Worm (Caenorhabditis elegans) whole organism, L2 larva: ENCODE data around the gene hal-2.

Experiments used
- C34F6.9 ChIP-seq: fragments of 150-350 bp; optimal IDR thresholded peaks from 2 replicates; lab custom pipeline; 2014; ENCODE audit warnings: missing biosample characterization, missing genetic modification characterization
- R02D3.7 ChIP-seq: fragments of 150-350 bp; optimal IDR thresholded peaks from 2 replicates; lab custom pipeline; 2014; ENCODE audit warnings: missing biosample characterization, missing genetic modification characterization
- Y55F3AM.14 ChIP-seq: fragments of 200-800 bp; sonication (Bioruptor generic); optimal IDR thresholded peaks from 2 replicates; lab custom pipeline; 2018; ENCODE audit warnings: mild to moderate bottlenecking, missing genetic modification characterization, missing compliant biosample characterization
- ZK546.5 ChIP-seq: sonication (generic microtip); optimal IDR thresholded peaks from 2 replicates; lab custom pipeline; 2017; ENCODE audit warnings: missing biosample characterization, missing genetic modification characterization
- alr-1 ChIP-seq: fragments of 150-350 bp; optimal IDR thresholded peaks from 2 replicates; lab custom pipeline; 2014; ENCODE audit warnings: missing biosample characterization, missing genetic modification characterization
- blmp-1 ChIP-seq: sonication (generic microtip); optimal IDR thresholded peaks from 2 replicates; lab custom pipeline; 2017; ENCODE audit warnings: missing genetic modification characterization, mild to moderate bottlenecking, missing compliant biosample characterization, antibody characterized with exemption, moderate library complexity; ENCODE audit not compliant: insufficient read depth
- ceh-16 ChIP-seq: fragments of 150-350 bp; optimal IDR thresholded peaks from 2 replicates; lab custom pipeline; 2014; ENCODE audit warnings: missing biosample characterization, missing genetic modification characterization
- ceh-82 ChIP-seq: fragments of 150-350 bp; optimal IDR thresholded peaks from 2 replicates; lab custom pipeline; 2014; ENCODE audit warnings: missing biosample characterization, missing genetic modification characterization
- dmd-4 ChIP-seq: sonication (generic microtip); optimal IDR thresholded peaks from 2 replicates; lab custom pipeline; 2017; ENCODE audit warnings: missing biosample characterization, missing genetic modification characterization
- egl-27 ChIP-seq: sonication (generic microtip); optimal IDR thresholded peaks from 3 replicates; lab custom pipeline; 2017; ENCODE audit warnings: missing biosample characterization, missing genetic modification reagents, missing genetic modification characterization
- elt-1 ChIP-seq: fragments of 150-350 bp; optimal IDR thresholded peaks from 2 replicates; lab custom pipeline; 2014; ENCODE audit warnings: missing biosample characterization, missing genetic modification characterization
- fos-1 ChIP-seq: fragments of 150-350 bp; optimal IDR thresholded peaks from 2 replicates; lab custom pipeline; 2014; ENCODE audit warnings: missing biosample characterization, missing genetic modification characterization
- gmeb-1 ChIP-seq: fragments of 150-350 bp; optimal IDR thresholded peaks from 2 replicates; lab custom pipeline; 2014; ENCODE audit warnings: missing biosample characterization, missing genetic modification characterization
- lin-11 ChIP-seq: fragments of 150-350 bp; sonication (generic microtip); optimal IDR thresholded peaks from 2 replicates; lab custom pipeline; 2014; ENCODE audit warnings: missing biosample characterization, missing genetic modification characterization, inconsistent platforms, mixed read lengths
- lin-39 ChIP-seq: fragments of 150-350 bp; optimal IDR thresholded peaks from 2 replicates; lab custom pipeline; 2014; ENCODE audit warnings: missing biosample characterization, missing genetic modification reagents, missing genetic modification characterization
- lsy-2 ChIP-seq, 2 experiments: fragments of 150-350 bp in 1 of 2; sonication (generic microtip) in 1 of 2; optimal IDR thresholded peaks; 2 replicates each; lab custom pipeline; 2014 to 2017; ENCODE audit warnings: missing biosample characterization in 2 of 2, missing genetic modification characterization in 2 of 2
- mab-5 ChIP-seq: fragments of 150-350 bp; optimal IDR thresholded peaks from 2 replicates; lab custom pipeline; 2014; ENCODE audit warnings: missing biosample characterization, missing genetic modification characterization
- mdl-1 ChIP-seq, 2 experiments: fragments of 150-350 bp in 1 of 2; sonication (generic microtip) in 1 of 2; optimal IDR thresholded peaks; 2 replicates each; lab custom pipeline; 2017; ENCODE audit warnings: missing biosample characterization in 2 of 2, missing genetic modification characterization in 2 of 2
- nhr-11 ChIP-seq: fragments of 150-350 bp; optimal IDR thresholded peaks from 2 replicates; lab custom pipeline; 2014; ENCODE audit warnings: missing biosample characterization, missing genetic modification characterization
- nhr-129 ChIP-seq: fragments of 150-350 bp; optimal IDR thresholded peaks from 2 replicates; lab custom pipeline; 2014; ENCODE audit warnings: missing biosample characterization, missing genetic modification characterization
- nhr-21 ChIP-seq: fragments of 150-350 bp; optimal IDR thresholded peaks from 2 replicates; lab custom pipeline; 2014; ENCODE audit warnings: missing biosample characterization, missing genetic modification characterization
- nhr-23 ChIP-seq: fragments of 150-350 bp; optimal IDR thresholded peaks from 2 replicates; lab custom pipeline; 2014; ENCODE audit warnings: missing biosample characterization, missing genetic modification reagents, missing genetic modification characterization
- nhr-237 ChIP-seq: fragments of 150-350 bp; optimal IDR thresholded peaks from 2 replicates; lab custom pipeline; 2014; ENCODE audit warnings: missing biosample characterization, missing genetic modification characterization
- nhr-25 ChIP-seq: fragments of 150-350 bp; sonication (generic microtip); optimal IDR thresholded peaks from 3 replicates; lab custom pipeline; 2014; ENCODE audit warnings: missing biosample characterization, missing genetic modification characterization
- nhr-6 ChIP-seq: fragments of 150-350 bp; optimal IDR thresholded peaks from 2 replicates; lab custom pipeline; 2014; ENCODE audit warnings: missing biosample characterization, missing genetic modification characterization
- nhr-77 ChIP-seq: fragments of 150-350 bp; optimal IDR thresholded peaks from 2 replicates; lab custom pipeline; 2014; ENCODE audit warnings: missing biosample characterization, missing genetic modification characterization
- peb-1 ChIP-seq: fragments of 150-350 bp; optimal IDR thresholded peaks from 2 replicates; lab custom pipeline; 2014; ENCODE audit warnings: missing biosample characterization, missing genetic modification characterization
- sem-4 ChIP-seq: fragments of 150-350 bp; optimal IDR thresholded peaks from 2 replicates; lab custom pipeline; 2014; ENCODE audit warnings: missing biosample characterization, missing genetic modification reagents, missing genetic modification characterization
- skn-1 ChIP-seq: sonication (generic microtip); optimal IDR thresholded peaks from 2 replicates; lab custom pipeline; 2017; ENCODE audit warnings: missing biosample characterization, missing genetic modification characterization
- sma-3 ChIP-seq: sonication (generic microtip); optimal IDR thresholded peaks from 2 replicates; lab custom pipeline; 2016; ENCODE audit warnings: missing genetic modification reagents, missing genetic modification characterization, missing compliant biosample characterization
- snpc-4 ChIP-seq: fragments of 150-350 bp; optimal IDR thresholded peaks from 2 replicates; lab custom pipeline; 2014; ENCODE audit warnings: missing biosample characterization, missing genetic modification characterization
- unc-62 ChIP-seq: fragments of 150-350 bp; optimal IDR thresholded peaks from 2 replicates; lab custom pipeline; 2014; ENCODE audit warnings: missing biosample characterization, missing genetic modification reagents, missing genetic modification characterization
- ztf-1 ChIP-seq: fragments of 200-800 bp; sonication (Bioruptor generic); conservative IDR thresholded peaks from 2 replicates; pipeline ENCODE4 v1.3.6; 2022; ENCODE audit warnings: missing genetic modification characterization, missing compliant biosample characterization
- ztf-11 ChIP-seq: sonication (generic microtip); optimal IDR thresholded peaks from 2 replicates; lab custom pipeline; 2017; ENCODE audit warnings: missing biosample characterization, missing genetic modification characterization
- ztf-4 ChIP-seq: fragments of 150-350 bp; optimal IDR thresholded peaks from 2 replicates; lab custom pipeline; 2014; ENCODE audit warnings: missing biosample characterization, missing genetic modification characterization

hal-2 gene

ce11 chrIII:10085983-10086382 is 2.7 kb downstream of the hal-2 start, which contains the start of gene T16H12.2:
Gene T16H12.2 (plus strand): TSS chrIII:10086283.
- no peak for TF ChIP-seq sma-3
- no peak for TF ChIP-seq ztf-1 (GFP tag; lab: Robert Waterston, UW)
- TF ChIP-seq, all 48 proteins: peak for 0

ce11 chrIII:10085574-10085973 is 3.2 kb downstream of the hal-2 start:
- TF ChIP-seq nhr-23 (tag; lab: Kevin White, UChicago) (no peak), C34F6.9 (tag; lab: Kevin White, UChicago) (no peak), dmd-4 (no peak), Y55F3AM.14 (GFP tag; lab: Kevin White, UChicago) (no peak), lin-11 (tag; lab: Kevin White, UChicago) (no peak), sem-4 (tag; lab: Kevin White, UChicago) (no peak), egl-27 (no peak), lin-39 (tag; lab: Kevin White, UChicago) (no peak), sma-3 (no peak), ceh-16 (tag; lab: Kevin White, UChicago) (no peak), elt-1 (tag; lab: Kevin White, UChicago) (no peak), nhr-6 (tag; lab: Kevin White, UChicago) (no peak), nhr-11 (tag; lab: Kevin White, UChicago) (no peak), ceh-82 (tag; lab: Kevin White, UChicago) (no peak), ztf-11 (tag; lab: Kevin White, UChicago) (no peak), ZK546.5 (tag; lab: Kevin White, UChicago) (no peak), mab-5 (tag; lab: Kevin White, UChicago) (no peak), nhr-77 (tag; lab: Kevin White, UChicago) (no peak), ztf-1 (GFP tag; lab: Robert Waterston, UW) (no peak), peb-1 (tag; lab: Kevin White, UChicago) (no peak)

ce11 chrIII:10085103-10085502 is 3.6 kb downstream of the hal-2 start, which contains the start of gene T16H12.13:
Gene T16H12.13 (plus strand): TSS chrIII:10085403.
- TF ChIP-seq mdl-1 (tag; optimal IDR thresholded peaks at IDR 0.05; lab: Kevin White, UChicago) (no peak), snpc-4 (tag; lab: Kevin White, UChicago) (no peak), ztf-4 (no peak), egl-27 (no peak), gmeb-1 (tag; lab: Kevin White, UChicago) (no peak), lin-11 (tag; lab: Kevin White, UChicago) (no peak), lin-39 (tag; lab: Kevin White, UChicago) (no peak), ZK546.5 (tag; lab: Kevin White, UChicago) (no peak), nhr-21 (tag; lab: Kevin White, UChicago) (no peak), nhr-237 (no peak), mab-5 (tag; lab: Kevin White, UChicago) (no peak), ceh-82 (tag; lab: Kevin White, UChicago) (no peak), nhr-25 (tag; lab: Kevin White, UChicago) (no peak), ztf-11 (tag; lab: Kevin White, UChicago) (no peak)

- TF ChIP-seq R02D3.7, result no peak
- TF ChIP-seq sem-4 (tag; lab: Kevin White, UChicago), result no peak
- no peak for TF ChIP-seq gmeb-1 (tag; lab: Kevin White, UChicago)
Measured at ce11 chrIII:10083242-10083641, 5.5 kb downstream of the hal-2 start, which contains the start of gene T16H12.3. Gene T16H12.3 (minus strand): TSS chrIII:10083292.

- TF ChIP-seq nhr-6 (tag; lab: Kevin White, UChicago) (no peak), fos-1 (tag; lab: Kevin White, UChicago) (no peak), unc-62 (GFP tag; lab: Kevin White, UChicago) (no peak), nhr-129 (tag; lab: Kevin White, UChicago) (no peak), lsy-2 (tag; optimal IDR thresholded peaks at IDR 0.05; lab: Kevin White, UChicago) (no peak), gmeb-1 (tag; lab: Kevin White, UChicago) (no peak), blmp-1 (tag; lab: Kevin White, UChicago) (no peak), skn-1 (no peak), ztf-1 (GFP tag; lab: Robert Waterston, UW) (no peak), alr-1 (no peak)
Measured at ce11 chrIII:10078784-10079183, 9.9 kb downstream of the hal-2 start.
